Worm (Caenorhabditis elegans) whole organism, early embryonic: ENCODE measurements around the gene R53.4.

Experiments
- B0310.2 ChIP-seq: sonication (generic microtip); optimal IDR thresholded peaks from 2 replicates; lab custom pipeline; 2016; ENCODE audit warnings: mild to moderate bottlenecking, missing genetic modification characterization, missing compliant biosample characterization
- aly-1 ChIP-seq: sonication (generic microtip); optimal IDR thresholded peaks from 2 replicates; lab custom pipeline; 2016; ENCODE audit warnings: missing genetic modification characterization, missing compliant biosample characterization
- ama-1 ChIP-seq: fragments of 150-350 bp; optimal IDR thresholded peaks from 2 replicates; lab custom pipeline; 2014
- ceh-13 ChIP-seq: fragments of 200-800 bp; sonication (Bioruptor generic); optimal IDR thresholded peaks from 2 replicates; lab custom pipeline; 2018; ENCODE audit warnings: mild to moderate bottlenecking, missing genetic modification characterization, missing compliant biosample characterization
- ceh-36 ChIP-seq: sonication (generic microtip); optimal IDR thresholded peaks from 2 replicates; lab custom pipeline; 2016; ENCODE audit warnings: missing genetic modification characterization, inconsistent platforms, missing compliant biosample characterization
- ets-7 ChIP-seq: sonication (generic microtip); optimal IDR thresholded peaks from 2 replicates; lab custom pipeline; 2016; ENCODE audit warnings: missing genotype, missing genetic modification characterization, missing compliant biosample characterization
- hmbx-1 ChIP-seq: sonication (generic microtip); optimal IDR thresholded peaks from 2 replicates; lab custom pipeline; 2016; ENCODE audit warnings: mild to moderate bottlenecking, missing genetic modification characterization, missing compliant biosample characterization
- hmg-4 ChIP-seq: fragments of 200-800 bp; sonication (Bioruptor generic); optimal IDR thresholded peaks from 2 replicates; lab custom pipeline; 2018; ENCODE audit warnings: mild to moderate bottlenecking, missing genetic modification characterization, missing compliant biosample characterization
- hnd-1 ChIP-seq: sonication (generic microtip); optimal IDR thresholded peaks from 2 replicates; lab custom pipeline; 2016; ENCODE audit warnings: missing genetic modification characterization, missing compliant biosample characterization
- scrt-1 ChIP-seq: fragments of 200-800 bp; sonication (Bioruptor generic); IDR thresholded peaks from 2 replicates; pipeline ENCODE4 v1.3.6; 2022; ENCODE audit warnings: missing genetic modification characterization, missing compliant biosample characterization
- sea-1 ChIP-seq: fragments of 200-800 bp; sonication (Bioruptor generic); conservative IDR thresholded peaks from 2 replicates; pipeline ENCODE4 v1.3.6; 2022; ENCODE audit warnings: missing genetic modification characterization, missing compliant biosample characterization
- tbx-11 ChIP-seq: fragments of 200-800 bp; sonication (Bioruptor generic); IDR thresholded peaks from 2 replicates; pipeline ENCODE4 v1.3.6; 2022; ENCODE audit warnings: missing genetic modification characterization, missing compliant biosample characterization
- tra-4 ChIP-seq: sonication (generic microtip); optimal IDR thresholded peaks from 2 replicates; lab custom pipeline; 2017; ENCODE audit warnings: missing genetic modification characterization, missing compliant biosample characterization

DNA sequence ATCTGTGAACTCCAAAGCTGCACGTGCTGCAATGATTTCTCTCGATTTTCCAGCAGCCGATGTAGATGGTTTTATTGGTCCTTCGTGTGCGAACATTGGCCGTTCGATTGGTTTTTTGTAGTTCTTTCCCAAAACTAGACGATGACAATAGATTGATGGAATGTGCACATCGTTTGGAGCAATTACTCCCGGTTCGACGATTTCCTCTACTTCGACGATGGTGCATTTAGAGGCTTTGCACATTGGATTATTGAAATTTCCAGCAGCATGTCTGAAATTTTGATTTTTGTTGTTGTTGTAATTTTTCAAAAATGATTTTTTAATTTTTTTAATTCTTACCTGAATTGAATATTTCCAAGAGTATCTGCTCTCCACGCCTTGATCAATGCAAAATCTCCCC lies 32.2 kb downstream of the R53.4 start:
- TF ChIP-seq ama-1 (no peak), sea-1 (GFP tag; lab: Robert Waterston, UW) (no peak), hmg-4 (GFP tag; lab: Kevin White, UChicago) (no peak), aly-1 (tag; lab: Kevin White, UChicago) (no peak), ets-7 (tag; lab: Kevin White, UChicago) (no peak), hnd-1 (tag; lab: Kevin White, UChicago) (no peak), ceh-13 (no peak), ceh-36 (tag; lab: Kevin White, UChicago) (no peak), tbx-11 (GFP tag; lab: Robert Waterston, UW) (no peak), tra-4 (tag; lab: Kevin White, UChicago) (no peak), B0310.2 (tag; lab: Kevin White, UChicago) (no peak), hmbx-1 (tag; lab: Kevin White, UChicago) (no peak), scrt-1 (GFP tag; lab: Robert Waterston, UW) (no peak)
